Worm (Caenorhabditis elegans): Measurements from ENCODE around the gene C50C3.5.
A peak's percentile ranks its signal among the peaks of the same experiment; 100 is the strongest.

Gene C50C3.5

ce11 chrIII:8154423-8154822 is 24.6 kb upstream of the C50C3.5 start:
- TF ChIP-seq R02D3.7 (tag; optimal IDR thresholded peaks at IDR 0.05) = no peak
- TF ChIP-seq pha-4 (tag; optimal IDR thresholded peaks at IDR 0.05) = peak; percentile 6
- TF ChIP-seq elt-2 (tag; optimal IDR thresholded peaks at IDR 0.05) = peak; percentile 55
- no peak for TF ChIP-seq ceh-9 (tag; optimal IDR thresholded peaks at IDR 0.05)

- TF ChIP-seq lin-39 (tag; optimal IDR thresholded peaks at IDR 0.05) = no peak
- no peak for TF ChIP-seq sea-2 (GFP tag; optimal IDR thresholded peaks at IDR 0.05)
- TF ChIP-seq ceh-16 (tag; optimal IDR thresholded peaks at IDR 0.05) = no peak
- no peak for TF ChIP-seq fos-1 (tag; optimal IDR thresholded peaks at IDR 0.05)
Measured at ce11 chrIII:8155166-8155565, 23.9 kb upstream of the C50C3.5 start, which contains the start of gene D2007.1. TSS of gene D2007.1 (plus strand) at chrIII:8155466.

DNA sequence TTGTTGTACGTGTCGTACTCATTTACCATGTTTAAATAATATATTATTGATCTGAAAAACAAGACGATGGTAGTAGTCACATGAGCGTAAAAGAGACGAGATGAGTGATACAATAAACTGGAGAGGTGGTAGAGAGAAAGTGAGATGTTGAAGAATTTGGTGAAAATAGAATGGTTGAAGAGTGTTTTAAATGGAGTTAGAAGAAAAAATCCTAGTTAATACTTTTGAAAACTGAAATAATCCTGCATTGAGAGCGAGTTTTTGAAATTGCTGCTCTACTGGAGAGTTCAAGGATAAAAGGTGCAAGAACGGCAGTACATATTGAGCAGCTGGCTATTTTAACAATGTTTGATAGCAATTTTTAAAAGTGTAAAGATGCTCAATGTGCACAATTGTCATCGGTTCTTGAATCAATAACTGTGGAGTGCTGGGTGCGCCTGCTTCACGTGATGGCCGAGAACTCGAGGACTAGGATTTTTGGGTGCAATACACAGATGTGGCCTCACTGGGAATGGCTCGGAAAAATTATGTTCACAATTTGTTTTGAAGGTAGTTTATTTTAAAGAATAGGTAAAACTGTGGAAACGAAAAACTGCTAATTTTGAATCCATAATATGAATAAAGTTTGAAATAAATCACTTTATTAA is 20.8 kb upstream of the C50C3.5 start, which contains the start of gene atg-13:
Gene atg-13, minus strand, starts transcription at position 51 of the 647 bp plus-strand sequence.
- TF ChIP-seq pha-4 (tag; optimal IDR thresholded peaks at IDR 0.05) (peak; percentile 62), skn-1 (tag; optimal IDR thresholded peaks at IDR 0.05) (no peak), hmg-11 (tag; optimal IDR thresholded peaks at IDR 0.05) (peak; percentile 9), lsy-12 (tag; optimal IDR thresholded peaks at IDR 0.05) (no peak), elt-2 (tag; optimal IDR thresholded peaks at IDR 0.05) (peak; percentile 15), egl-27 (tag; optimal IDR thresholded peaks at IDR 0.05) (no peak), nfya-1 (tag; optimal IDR thresholded peaks at IDR 0.05; ENCODE audit: insufficient read depth) (peak; percentile 43), nhr-237 (tag; optimal IDR thresholded peaks at IDR 0.05) (no peak), ceh-28 (tag; optimal IDR thresholded peaks at IDR 0.05) (no peak), nhr-67 (tag; optimal IDR thresholded peaks at IDR 0.05) (no peak)

DNA sequence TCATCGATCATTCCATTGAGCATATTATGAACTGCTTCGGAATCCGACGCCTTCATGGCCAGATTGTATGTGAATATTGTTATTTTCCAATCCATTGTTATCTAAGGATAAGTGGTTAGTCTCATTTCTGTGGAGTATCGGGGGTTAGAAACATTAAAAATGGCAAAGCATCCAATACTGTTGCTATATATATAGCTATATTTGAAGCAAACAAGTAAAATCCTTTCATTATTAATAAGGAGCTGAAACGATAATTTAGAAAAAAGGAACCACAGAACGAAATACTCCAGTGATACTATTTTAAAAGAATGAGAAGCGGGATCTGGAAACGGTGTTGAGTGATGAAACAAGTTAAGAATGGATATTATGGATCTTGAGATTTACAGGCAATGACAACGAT is 17.8 kb upstream of the C50C3.5 start, which contains the start of gene inpp-5K:
Gene inpp-5K, minus strand, starts transcription at position 101 of the 400 bp plus-strand sequence.
- TF ChIP-seq elt-3 (tag; optimal IDR thresholded peaks at IDR 0.05) = no peak
- no peak for TF ChIP-seq nhr-76 (tag; optimal IDR thresholded peaks at IDR 0.05)
- TF ChIP-seq aly-2 (tag; optimal IDR thresholded peaks at IDR 0.05) = no peak
- peak; percentile 13 for TF ChIP-seq nhr-25 (tag; optimal IDR thresholded peaks at IDR 0.05)
- TF ChIP-seq tbx-2 (tag; optimal IDR thresholded peaks at IDR 0.05) = no peak

ce11 chrIII:8163283-8163682 is 15.7 kb upstream of the C50C3.5 start, which contains the start of gene bath-42:
TSS of gene bath-42 (minus strand) at chrIII:8163383.
- TF ChIP-seq ama-1 (optimal IDR thresholded peaks at IDR 0.05) (no peak), ZK546.5 (tag; optimal IDR thresholded peaks at IDR 0.05) (no peak), snpc-4 (tag; optimal IDR thresholded peaks at IDR 0.05) (no peak), ceh-9 (tag; optimal IDR thresholded peaks at IDR 0.05) (no peak), ztf-11 (tag; optimal IDR thresholded peaks at IDR 0.05) (no peak), skn-1 (tag; optimal IDR thresholded peaks at IDR 0.05) (no peak), tbx-2 (tag; optimal IDR thresholded peaks at IDR 0.05) (no peak), pqm-1 (tag; optimal IDR thresholded peaks at IDR 0.05) (no peak), pha-4 (tag; optimal IDR thresholded peaks at IDR 0.05) (no peak)

DNA sequence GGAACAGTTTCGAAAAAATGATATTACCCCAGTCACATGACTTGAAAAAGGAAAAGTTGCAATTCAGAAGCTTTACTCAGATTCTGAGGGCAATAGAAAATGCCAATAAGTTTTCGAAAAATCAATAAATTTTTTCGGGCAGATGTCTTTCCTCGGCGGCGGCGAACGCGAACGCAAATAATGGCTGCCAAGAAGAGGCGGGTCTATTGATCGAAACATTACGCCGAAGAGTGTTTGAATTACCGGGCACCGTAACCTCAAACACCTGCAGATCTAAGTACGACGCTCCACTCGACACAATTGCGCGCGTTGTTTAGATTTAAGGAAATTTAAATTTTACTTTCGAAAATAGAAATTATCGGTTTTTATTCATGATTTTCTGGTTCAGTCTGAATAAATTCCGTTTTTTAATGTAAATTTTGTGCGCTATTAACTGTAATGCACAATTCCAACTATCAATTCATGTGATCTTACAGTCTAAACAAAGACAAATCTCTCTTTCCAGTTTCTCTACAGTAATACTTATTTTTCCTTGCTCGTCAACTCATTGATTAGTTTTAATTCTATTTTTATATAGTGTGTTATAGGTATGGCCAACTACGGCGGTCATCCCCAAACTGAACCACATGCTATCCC is 15.1 kb upstream of the C50C3.5 start, which contains the start of gene prp-8:
Gene prp-8, plus strand, starts transcription at position 586 of the 636 bp plus-strand sequence.
- TF ChIP-seq fkh-10 (GFP tag; optimal IDR thresholded peaks at IDR 0.05) (peak; percentile 64), nhr-76 (tag; optimal IDR thresholded peaks at IDR 0.05) (no peak), nhr-28 (tag; optimal IDR thresholded peaks at IDR 0.05) (no peak), aly-2 (tag; optimal IDR thresholded peaks at IDR 0.05) (no peak), tbx-2 (tag; optimal IDR thresholded peaks at IDR 0.05) (no peak), egl-27 (tag; optimal IDR thresholded peaks at IDR 0.05) (peak; percentile 3), zag-1 (tag; optimal IDR thresholded peaks at IDR 0.05) (no peak), ceh-28 (tag; optimal IDR thresholded peaks at IDR 0.05) (peak; percentile 89), fkh-2 (tag; optimal IDR thresholded peaks at IDR 0.05) (no peak), jun-1 (tag; optimal IDR thresholded peaks at IDR 0.05) (peak; percentile 50), skn-1 (tag; optimal IDR thresholded peaks at IDR 0.05) (peak; percentile 86), lsy-12 (tag; optimal IDR thresholded peaks at IDR 0.05) (peak; percentile 87), nhr-11 (tag; optimal IDR thresholded peaks at IDR 0.05) (no peak), elt-1 (tag; optimal IDR thresholded peaks at IDR 0.05) (peak; percentile 24), nhr-23 (tag; optimal IDR thresholded peaks at IDR 0.05) (peak; percentile 91), nhr-25 (tag; optimal IDR thresholded peaks at IDR 0.05) (peak; percentile 94), lin-39 (tag; optimal IDR thresholded peaks at IDR 0.05) (peak; percentile 99), ztf-11 (tag; optimal IDR thresholded peaks at IDR 0.05) (no peak), nhr-43 (tag; optimal IDR thresholded peaks at IDR 0.05; ENCODE audit: poor library complexity, severe bottlenecking) (peak; percentile 72), pqm-1 (tag; optimal IDR thresholded peaks at IDR 0.05) (peak; percentile 52), elt-3 (tag; optimal IDR thresholded peaks at IDR 0.05) (no peak), sea-2 (GFP tag; optimal IDR thresholded peaks at IDR 0.05) (no peak), ztf-4 (tag; optimal IDR thresholded peaks at IDR 0.05) (no peak), ceh-82 (tag; optimal IDR thresholded peaks at IDR 0.05) (no peak), elt-2 (tag; optimal IDR thresholded peaks at IDR 0.05) (peak; percentile 71), egl-5 (tag; optimal IDR thresholded peaks at IDR 0.05) (peak; percentile 90), fos-1 (tag; optimal IDR thresholded peaks at IDR 0.05) (no peak), ceh-16 (tag; optimal IDR thresholded peaks at IDR 0.05) (no peak), snpc-4 (tag; optimal IDR thresholded peaks at IDR 0.05) (no peak), pha-4 (tag; optimal IDR thresholded peaks at IDR 0.05) (peak; percentile 98)

All from whole organism, L3 larva.